Worm (Caenorhabditis elegans) whole organism, young adult: ENCODE results near the gene F58B3.6.

ENCODE experiments used
- B0261.1 ChIP-seq: sonication (generic microtip); optimal IDR thresholded peaks from 2 replicates; lab custom pipeline; 2016; ENCODE audit warnings: mild to moderate bottlenecking, missing genetic modification characterization, moderate library complexity, missing compliant biosample characterization
- C06A6.2 ChIP-seq: fragments of 200-800 bp; sonication (Bioruptor generic); conservative IDR thresholded peaks from 2 replicates; pipeline ENCODE4 v1.3.6; 2022; ENCODE audit warnings: missing genetic modification characterization, missing compliant biosample characterization
- D2030.7 ChIP-seq: fragments of 200-800 bp; sonication (Bioruptor generic); IDR thresholded peaks from 2 replicates; pipeline ENCODE4 v1.3.6; 2022; ENCODE audit warnings: missing genetic modification reagents, missing genetic modification characterization, missing compliant biosample characterization
- F22D6.2 ChIP-seq: sonication (generic microtip); optimal IDR thresholded peaks from 2 replicates; lab custom pipeline; 2016; ENCODE audit warnings: mild to moderate bottlenecking, missing genetic modification characterization, missing compliant biosample characterization
- F23B12.7 ChIP-seq: sonication (generic microtip); optimal IDR thresholded peaks from 2 replicates; lab custom pipeline; 2017; ENCODE audit warnings: missing genetic modification characterization, mild to moderate bottlenecking, missing compliant biosample characterization, antibody characterized with exemption, moderate library complexity; ENCODE audit not compliant: insufficient read depth
- F57A8.1 ChIP-seq: fragments of 200-800 bp; sonication (Bioruptor generic); optimal IDR thresholded peaks from 2 replicates; lab custom pipeline; 2018; ENCODE audit warnings: mild to moderate bottlenecking, missing genetic modification characterization, moderate library complexity, missing compliant biosample characterization
- K11D2.4 ChIP-seq: fragments of 200-800 bp; sonication (Bioruptor generic); IDR thresholded peaks from 2 replicates; pipeline ENCODE4 v1.3.6; 2022; ENCODE audit warnings: missing genetic modification reagents, missing genetic modification characterization, missing compliant biosample characterization
- K12H6.12 ChIP-seq: fragments of 200-800 bp; sonication (Bioruptor generic); optimal IDR thresholded peaks from 2 replicates; lab custom pipeline; 2018; ENCODE audit warnings: mild to moderate bottlenecking, missing genetic modification characterization, missing compliant biosample characterization
- T26A5.8 ChIP-seq: sonication (generic microtip); optimal IDR thresholded peaks from 2 replicates; lab custom pipeline; 2016; ENCODE audit warnings: missing genetic modification characterization, missing compliant biosample characterization
- Y53G8AR.9 ChIP-seq: fragments of 200-800 bp; sonication (Bioruptor generic); conservative IDR thresholded peaks from 2 replicates; pipeline ENCODE4 v1.3.6; 2022; ENCODE audit warnings: missing genetic modification reagents, missing genetic modification characterization, missing compliant biosample characterization
- ama-1 ChIP-seq, 3 experiments: fragments of 150-350 bp in 1 of 3; sonication (generic microtip) in 2 of 3; optimal IDR thresholded peaks; 2 replicates each; lab custom pipeline; 2014 to 2018; ENCODE audit warnings: missing biosample characterization in 2 of 3, missing genetic modification characterization in 2 of 3, missing genetic modification reagents in 2 of 3
- aptf-3 ChIP-seq: fragments of 200-800 bp; sonication (Bioruptor generic); IDR thresholded peaks from 2 replicates; pipeline ENCODE4 v1.3.6; 2022; ENCODE audit warnings: missing genetic modification characterization, missing compliant biosample characterization
- attf-6 ChIP-seq: fragments of 200-800 bp; sonication (Bioruptor generic); IDR thresholded peaks from 2 replicates; pipeline ENCODE4 v1.3.6; 2022; ENCODE audit warnings: missing genetic modification reagents, missing genetic modification characterization, missing compliant biosample characterization
- cebp-1 ChIP-seq, 2 experiments: fragments of 200-800 bp in 1 of 2; sonication (Bioruptor generic) in 1 of 2; sonication (generic microtip) in 1 of 2; IDR thresholded peaks in 1 of 2; optimal IDR thresholded peaks in 1 of 2; 2 replicates each; pipeline versions ENCODE4 v1.3.6 to Lab custom; 2017 to 2022; ENCODE audit warnings: missing compliant biosample characterization in 2 of 2, missing genetic modification characterization in 2 of 2, mild to moderate bottlenecking in 1 of 2, missing genetic modification reagents in 1 of 2, moderate library complexity in 1 of 2
- ceh-100 ChIP-seq: fragments of 200-800 bp; sonication (Bioruptor generic); IDR thresholded peaks from 2 replicates; pipeline ENCODE4 v1.3.6; 2022; ENCODE audit warnings: missing genetic modification reagents, missing genetic modification characterization, missing compliant biosample characterization
- ceh-79 ChIP-seq: sonication (generic microtip); optimal IDR thresholded peaks from 2 replicates; lab custom pipeline; 2017; ENCODE audit warnings: mild to moderate bottlenecking, missing genetic modification characterization, missing compliant biosample characterization
- ceh-91 ChIP-seq: fragments of 200-800 bp; sonication (Bioruptor generic); IDR thresholded peaks from 2 replicates; pipeline ENCODE4 v1.3.6; 2022; ENCODE audit warnings: missing genetic modification reagents, missing genetic modification characterization, missing compliant biosample characterization
- dox-1 ChIP-seq: fragments of 200-800 bp; sonication (Bioruptor generic); IDR thresholded peaks from 2 replicates; pipeline ENCODE4 v1.3.6; 2022; ENCODE audit warnings: missing genetic modification reagents, missing genetic modification characterization, missing compliant biosample characterization
- egl-18 ChIP-seq: fragments of 200-800 bp; sonication (Bioruptor generic); IDR thresholded peaks from 2 replicates; pipeline ENCODE4 v1.3.6; 2022; ENCODE audit warnings: missing genetic modification reagents, missing genetic modification characterization, missing compliant biosample characterization
- egrh-3 ChIP-seq: fragments of 200-800 bp; sonication (Bioruptor generic); IDR thresholded peaks from 2 replicates; pipeline ENCODE4 v1.3.6; 2022; ENCODE audit warnings: missing genetic modification reagents, missing genetic modification characterization, missing compliant biosample characterization
- ekl-4 ChIP-seq: fragments of 200-800 bp; sonication (Bioruptor generic); IDR thresholded peaks from 2 replicates; pipeline ENCODE4 v1.3.6; 2022; ENCODE audit warnings: missing genetic modification reagents, missing genetic modification characterization, missing compliant biosample characterization
- hrde-1 ChIP-seq: sonication (generic microtip); optimal IDR thresholded peaks from 2 replicates; lab custom pipeline; 2016; ENCODE audit warnings: missing genetic modification characterization, mild to moderate bottlenecking, missing compliant biosample characterization, moderate library complexity, missing genotype, missing genetic modification reagents, borderline replicate concordance
- let-526 ChIP-seq: fragments of 200-800 bp; sonication (Bioruptor generic); IDR thresholded peaks from 2 replicates; pipeline ENCODE4 v1.3.6; 2022; ENCODE audit warnings: missing genetic modification reagents, missing genetic modification characterization, missing compliant biosample characterization
- lin-26 ChIP-seq: fragments of 200-800 bp; sonication (Bioruptor generic); IDR thresholded peaks from 2 replicates; pipeline ENCODE4 v1.3.6; 2022; ENCODE audit warnings: missing genetic modification reagents, missing genetic modification characterization, missing compliant biosample characterization
- lin-35 ChIP-seq, 3 experiments: fragments of 150-350 bp in 2 of 3; sonication (generic microtip) in 1 of 3; optimal IDR thresholded peaks; 2 replicates each; lab custom pipeline; 2014 to 2018; ENCODE audit warnings: missing biosample characterization in 3 of 3, missing genetic modification characterization in 3 of 3, missing genetic modification reagents in 3 of 3
- lin-40 ChIP-seq: sonication (generic microtip); optimal IDR thresholded peaks from 2 replicates; lab custom pipeline; 2016; ENCODE audit warnings: missing genetic modification characterization, mild to moderate bottlenecking, missing compliant biosample characterization, missing genotype, missing genetic modification reagents
- lsy-27 ChIP-seq: sonication (generic microtip); optimal IDR thresholded peaks from 2 replicates; lab custom pipeline; 2017; ENCODE audit warnings: missing genetic modification characterization, mild to moderate bottlenecking, missing compliant biosample characterization, antibody characterized with exemption, missing genotype, borderline replicate concordance; ENCODE audit not compliant: insufficient read depth
- madf-6 ChIP-seq: fragments of 200-800 bp; sonication (Bioruptor generic); IDR thresholded peaks from 2 replicates; pipeline ENCODE4 v1.3.6; 2022; ENCODE audit warnings: missing genetic modification reagents, missing genetic modification characterization, missing compliant biosample characterization
- madf-8 ChIP-seq: fragments of 200-800 bp; sonication (Bioruptor generic); conservative IDR thresholded peaks from 2 replicates; pipeline ENCODE4 v1.3.6; 2022; ENCODE audit warnings: missing genetic modification reagents, missing genetic modification characterization, missing compliant biosample characterization
- mcd-1 ChIP-seq: fragments of 200-800 bp; sonication (Bioruptor generic); IDR thresholded peaks from 2 replicates; pipeline ENCODE4 v1.3.6; 2022; ENCODE audit warnings: missing genetic modification reagents, missing genetic modification characterization, missing compliant biosample characterization
- nfyb-1 ChIP-seq: fragments of 200-800 bp; sonication (Bioruptor generic); IDR thresholded peaks from 2 replicates; pipeline ENCODE4 v1.3.6; 2022; ENCODE audit warnings: missing genetic modification reagents, missing genetic modification characterization, missing compliant biosample characterization
- sea-2 ChIP-seq: fragments of 200-800 bp; sonication (Bioruptor generic); IDR thresholded peaks from 2 replicates; pipeline ENCODE4 v1.3.6; 2022; ENCODE audit warnings: missing genetic modification characterization, missing compliant biosample characterization
- snpc-1.3 ChIP-seq: sonication (generic microtip); optimal IDR thresholded peaks from 2 replicates; lab custom pipeline; 2017; ENCODE audit warnings: missing genetic modification characterization, mild to moderate bottlenecking, missing compliant biosample characterization, antibody characterized with exemption, moderate library complexity, missing genotype, missing genetic modification reagents; ENCODE audit not compliant: insufficient read depth
- sptf-2 ChIP-seq: fragments of 200-800 bp; sonication (Bioruptor generic); optimal IDR thresholded peaks from 2 replicates; lab custom pipeline; 2018; ENCODE audit warnings: mild to moderate bottlenecking, missing genetic modification characterization, missing compliant biosample characterization
- tbp1 ChIP-seq: fragments of 200-800 bp; sonication (Bioruptor generic); optimal IDR thresholded peaks from 2 replicates; lab custom pipeline; 2018; ENCODE audit warnings: mild to moderate bottlenecking, missing genetic modification characterization, missing compliant biosample characterization
- xnd-1 ChIP-seq: sonication (generic microtip); optimal IDR thresholded peaks from 2 replicates; lab custom pipeline; 2016; ENCODE audit warnings: missing genotype, missing genetic modification reagents, missing genetic modification characterization, missing compliant biosample characterization
- zfh-2 ChIP-seq: fragments of 200-800 bp; sonication (Bioruptor generic); conservative IDR thresholded peaks from 2 replicates; pipeline ENCODE4 v1.3.6; 2022; ENCODE audit warnings: missing genetic modification reagents, missing genetic modification characterization, missing compliant biosample characterization
- ztf-18 ChIP-seq: sonication (generic microtip); optimal IDR thresholded peaks from 2 replicates; lab custom pipeline; 2016; ENCODE audit warnings: missing genotype, mild to moderate bottlenecking, missing genetic modification characterization, missing compliant biosample characterization
- ztf-25 ChIP-seq: fragments of 200-800 bp; sonication (Bioruptor generic); IDR thresholded peaks from 2 replicates; pipeline ENCODE4 v1.3.6; 2022; ENCODE audit warnings: missing genetic modification reagents, missing genetic modification characterization, missing compliant biosample characterization
- ztf-3 ChIP-seq: fragments of 200-800 bp; sonication (Bioruptor generic); optimal IDR thresholded peaks from 2 replicates; lab custom pipeline; 2018; ENCODE audit warnings: mild to moderate bottlenecking, missing genetic modification characterization, missing compliant biosample characterization

Gene F58B3.6

ce11 chrIV:11636409-11636723, at the start of gene F58B3.6:
Gene F58B3.6, plus strand, starts transcription at chrIV:11636648.
- TF ChIP-seq F22D6.2 (no peak), ceh-79 (tag; lab: Kevin White, UChicago) (no peak), ztf-18 (tag; lab: Kevin White, UChicago) (no peak), mcd-1 (GFP tag; lab: Robert Waterston, UW) (peak; percentile 43), ceh-100 (GFP tag; lab: Robert Waterston, UW) (peak; percentile 58), cebp-1 (GFP tag; IDR thresholded peaks at IDR 0.05; lab: Robert Waterston, UW) (no peak), cebp-1 (tag; optimal IDR thresholded peaks at IDR 0.05; lab: Kevin White, UChicago) (peak; percentile 46)

ce11 chrIV:11592165-11592564, 44.3 kb upstream of the F58B3.6 start, which contains the start of gene spe-36:
Gene spe-36, minus strand, starts transcription at chrIV:11592265.
- TF ChIP-seq C06A6.2 (GFP tag; lab: Robert Waterston, UW) (no peak), madf-8 (GFP tag; lab: Robert Waterston, UW) (no peak), sptf-2 (GFP tag; lab: Kevin White, UChicago) (no peak), egrh-3 (GFP tag; lab: Robert Waterston, UW) (no peak), let-526 (GFP tag; lab: Robert Waterston, UW) (no peak), B0261.1 (tag; lab: Kevin White, UChicago) (no peak), lsy-27 (no peak), Y53G8AR.9 (GFP tag; lab: Robert Waterston, UW) (no peak), ztf-3 (no peak)

- TF ChIP-seq ama-1 (optimal IDR thresholded peaks at IDR 0.05; lab: Kevin White, UChicago) (no peak), ama-1 (GFP tag; optimal IDR thresholded peaks at IDR 0.05; lab: Kevin White, UChicago) (peak in 1 of 2 experiments; percentile 28), snpc-1.3 (tag; lab: Kevin White, UChicago) (peak; percentile 8), mcd-1 (GFP tag; lab: Robert Waterston, UW) (peak; percentile 39; the same call in 1 of the 2 replicates), madf-6 (GFP tag; lab: Robert Waterston, UW) (peak; percentile 42; the same call in 1 of the 2 replicates), ekl-4 (no peak), F23B12.7 (tag; lab: Kevin White, UChicago) (peak; percentile 27), nfyb-1 (GFP tag; lab: Robert Waterston, UW) (0 out of 2 replicates have a peak, but pooled peaks have one; percentile 27), egrh-3 (GFP tag; lab: Robert Waterston, UW) (no peak), lin-35 (GFP tag; optimal IDR thresholded peaks at IDR 0.05; lab: Kevin White, UChicago) (peak in 1 of 3 experiments; percentile 57), D2030.7 (GFP tag; lab: Robert Waterston, UW) (peak; percentile 47; the same call in 1 of the 2 replicates)
These were observed 43.6 kb upstream of the F58B3.6 start for ce11 chrIV:11592820-11593219.

- TF ChIP-seq attf-6 (GFP tag; lab: Robert Waterston, UW) = no peak
- TF ChIP-seq hrde-1 = no peak
- TF ChIP-seq xnd-1 (tag; lab: Kevin White, UChicago) = no peak
- TF ChIP-seq ztf-25 = no peak
- TF ChIP-seq sea-2 = no peak
- 0 out of 2 replicates have a peak, but pooled peaks have one; percentile 40 for TF ChIP-seq egl-18 (GFP tag; lab: Robert Waterston, UW)
- TF ChIP-seq ceh-91 = peak; percentile 10; the same call in 1 of the 2 replicates
- peak; percentile 25 for TF ChIP-seq F57A8.1
- TF ChIP-seq K12H6.12 = peak; percentile 75
- peak; percentile 83 for TF ChIP-seq lin-40 (tag; lab: Kevin White, UChicago)
- TF ChIP-seq dox-1 (GFP tag; lab: Robert Waterston, UW) = peak; percentile 68
- TF ChIP-seq T26A5.8 (tag; lab: Kevin White, UChicago) = no peak
- peak in 1 of 3 experiments; percentile 82 for TF ChIP-seq lin-35 (GFP tag; optimal IDR thresholded peaks at IDR 0.05; lab: Kevin White, UChicago)
- TF ChIP-seq zfh-2 (GFP tag; lab: Robert Waterston, UW) = no peak; the same call in 1 of the 2 replicates
- peak; percentile 54 for TF ChIP-seq tbp1 (GFP tag; lab: Kevin White, UChicago)
- TF ChIP-seq aptf-3 (GFP tag; lab: Robert Waterston, UW) = no peak
- TF ChIP-seq lin-26 (GFP tag; lab: Robert Waterston, UW) = peak; percentile 66; the same call in 1 of the 2 replicates
- peak; percentile 61 for TF ChIP-seq K11D2.4 (GFP tag; lab: Robert Waterston, UW)
- no peak for TF ChIP-seq B0261.1 (tag; lab: Kevin White, UChicago)
These were observed 42.8 kb upstream of the F58B3.6 start, which contains the start of gene F40F11.3 for ce11 chrIV:11593415-11594190. Gene F40F11.3, minus strand, starts transcription at chrIV:11594003.
